Fruit fly (Drosophila melanogaster) whole organism, embryonic: ENCODE results near the gene Prm.
A peak's percentile ranks its signal among the peaks of the same experiment; 100 is the strongest.

Experiments
- Adf1 ChIP-seq: fragments of 200-800 bp; sonication (Bioruptor generic); IDR thresholded peaks from 2 replicates; pipeline ENCODE4 v1.3.6; 2022; ENCODE audit warnings: missing biosample characterization, missing genetic modification characterization
- Atf6 ChIP-seq: fragments of 200-800 bp; sonication (Bioruptor generic); IDR thresholded peaks from 2 replicates; pipeline ENCODE4 v1.3.6; 2022; ENCODE audit warnings: missing biosample characterization, missing genetic modification characterization
- Awh ChIP-seq: fragments of 200-800 bp; sonication (Bioruptor generic); IDR thresholded peaks from 2 replicates; pipeline ENCODE4, ENCODE4 v1.3.6; 2022; ENCODE audit warnings: missing biosample characterization, missing genetic modification characterization
- B-H1 ChIP-seq: fragments of 200-800 bp; sonication (Bioruptor generic); IDR thresholded peaks from 3 replicates; pipeline ENCODE4 v1.3.6; 2022; ENCODE audit warnings: missing biosample characterization, missing genetic modification characterization
- CG10147 ChIP-seq: fragments of 200-800 bp; sonication (Bioruptor generic); optimal IDR thresholded peaks from 2 replicates; lab custom pipeline; 2019; ENCODE audit warnings: missing biosample characterization, mild to moderate bottlenecking, missing genetic modification characterization, moderate library complexity
- CG10209 ChIP-seq: fragments of 200-800 bp; sonication (Bioruptor generic); optimal IDR thresholded peaks from 3 replicates; lab custom pipeline; 2017; ENCODE audit warnings: missing biosample characterization, mild to moderate bottlenecking, missing genetic modification characterization, missing genetic modification reagents
- CG12659 ChIP-seq: fragments of 200-800 bp; sonication (Bioruptor generic); optimal IDR thresholded peaks from 3 replicates; lab custom pipeline; 2017; ENCODE audit warnings: mild to moderate bottlenecking, missing biosample characterization, missing genetic modification reagents, missing genetic modification characterization
- CG12942 ChIP-seq: fragments of 200-800 bp; sonication (Bioruptor generic); optimal IDR thresholded peaks from 3 replicates; lab custom pipeline; 2016; ENCODE audit warnings: missing biosample characterization, missing genetic modification characterization
- CG16779 ChIP-seq: fragments of 200-800 bp; sonication (Bioruptor generic); IDR thresholded peaks from 2 replicates; pipeline ENCODE4 v1.3.6; 2022; ENCODE audit warnings: missing biosample characterization, missing genetic modification characterization
- CG17328 ChIP-seq: fragments of 200-800 bp; sonication (Bioruptor generic); IDR thresholded peaks from 2 replicates; pipeline ENCODE4 v1.3.6; 2022; ENCODE audit warnings: missing biosample characterization, missing genetic modification characterization
- CG17385 ChIP-seq: fragments of 200-800 bp; sonication (Bioruptor generic); optimal IDR thresholded peaks from 3 replicates; lab custom pipeline; 2018; ENCODE audit warnings: missing biosample characterization, mild to moderate bottlenecking, missing genetic modification characterization
- CG17612 ChIP-seq: fragments of 200-800 bp; sonication (Bioruptor generic); IDR thresholded peaks from 2 replicates; pipeline ENCODE4 v1.3.6; 2022; ENCODE audit warnings: missing biosample characterization, missing genetic modification characterization
- CG31224 ChIP-seq: fragments of 200-800 bp; sonication (Bioruptor generic); IDR thresholded peaks from 2 replicates; pipeline ENCODE4 v1.3.6; 2022; ENCODE audit warnings: missing biosample characterization, missing genetic modification characterization
- CG31388 ChIP-seq: fragments of 200-800 bp; sonication (Bioruptor generic); optimal IDR thresholded peaks from 2 replicates; lab custom pipeline; 2016; ENCODE audit warnings: missing biosample characterization, missing genetic modification characterization
- CG4328 ChIP-seq: fragments of 200-800 bp; sonication (Bioruptor generic); optimal IDR thresholded peaks from 3 replicates; lab custom pipeline; 2017; ENCODE audit warnings: missing biosample characterization, missing genetic modification reagents, missing genetic modification characterization
- CG6689 ChIP-seq: fragments of 200-800 bp; sonication (Bioruptor generic); IDR thresholded peaks from 2 replicates; pipeline ENCODE4 v1.3.6; 2022; ENCODE audit warnings: missing biosample characterization, missing genetic modification characterization
- CG7987 ChIP-seq: fragments of 200-800 bp; sonication (Bioruptor generic); optimal IDR thresholded peaks from 2 replicates; lab custom pipeline; 2018; ENCODE audit warnings: missing biosample characterization, mild to moderate bottlenecking, missing genetic modification characterization, moderate library complexity
- CG9797 ChIP-seq: fragments of 200-800 bp; sonication (Bioruptor generic); optimal IDR thresholded peaks from 3 replicates; lab custom pipeline; 2018; ENCODE audit warnings: missing biosample characterization, mild to moderate bottlenecking, missing genetic modification characterization
- D19B ChIP-seq: fragments of 200-800 bp; sonication (Bioruptor generic); optimal IDR thresholded peaks from 2 replicates; lab custom pipeline; 2017; ENCODE audit warnings: missing biosample characterization, mild to moderate bottlenecking, missing genetic modification characterization
- Dfd ChIP-seq, 2 experiments: fragments of >200 bp; optimal IDR thresholded peaks; 2 replicates each; lab custom pipeline; 2017; ENCODE audit warnings: missing biosample characterization in 2 of 2, missing genetic modification characterization in 2 of 2
- Doc3 ChIP-seq: fragments of 200-800 bp; sonication (Bioruptor generic); IDR thresholded peaks from 3 replicates; pipeline ENCODE4 v1.3.6; 2022; ENCODE audit warnings: missing biosample characterization, missing genetic modification characterization; ENCODE audit not compliant: partially characterized antibody
- Dp ChIP-seq: fragments of 200-800 bp; sonication (Bioruptor generic); optimal IDR thresholded peaks from 2 replicates; lab custom pipeline; 2018; ENCODE audit warnings: missing biosample characterization, mild to moderate bottlenecking, missing genetic modification characterization, moderate library complexity
- Fer2 ChIP-seq: fragments of 200-800 bp; sonication (Bioruptor generic); optimal IDR thresholded peaks from 2 replicates; lab custom pipeline; 2018; ENCODE audit warnings: missing biosample characterization, mild to moderate bottlenecking, missing genetic modification characterization, moderate library complexity
- H15 ChIP-seq: fragments of 200-800 bp; sonication (Bioruptor generic); IDR thresholded peaks from 3 replicates; pipeline ENCODE4 v1.3.6; 2022; ENCODE audit warnings: missing biosample characterization, missing genetic modification characterization
- H2.0 ChIP-seq: fragments of 200-800 bp; sonication (Bioruptor generic); IDR thresholded peaks from 2 replicates; pipeline ENCODE4 v1.3.6; 2022; ENCODE audit warnings: missing biosample characterization, missing genetic modification characterization
- Jarid2 ChIP-seq: fragments of 200-800 bp; sonication (Bioruptor generic); optimal IDR thresholded peaks from 3 replicates; lab custom pipeline; 2017; ENCODE audit warnings: mild to moderate bottlenecking, missing biosample characterization, missing genetic modification reagents, missing genetic modification characterization
- MBD-R2 ChIP-seq: fragments of 200-800 bp; sonication (Bioruptor generic); IDR thresholded peaks from 2 replicates; pipeline ENCODE4 v1.3.6; 2022; ENCODE audit warnings: missing biosample characterization, missing genetic modification characterization
- Myb ChIP-seq: fragments of 200-800 bp; sonication (Bioruptor generic); optimal IDR thresholded peaks from 2 replicates; lab custom pipeline; 2016; ENCODE audit warnings: missing biosample characterization, missing genetic modification characterization
- Neu2 ChIP-seq: fragments of 200-800 bp; sonication (Bioruptor generic); optimal IDR thresholded peaks from 3 replicates; lab custom pipeline; 2016; ENCODE audit warnings: missing biosample characterization, missing genetic modification characterization, borderline replicate concordance
- Oaz ChIP-seq: fragments of 200-800 bp; sonication (Bioruptor generic); IDR thresholded peaks from 2 replicates; pipeline ENCODE4 v1.3.6; 2022; ENCODE audit warnings: missing biosample characterization, missing genetic modification characterization
- ara ChIP-seq: fragments of 200-800 bp; sonication (Bioruptor generic); IDR thresholded peaks from 2 replicates; pipeline ENCODE4 v1.3.6; 2022; ENCODE audit warnings: missing biosample characterization, missing genetic modification characterization
- bab2 ChIP-seq: fragments of 200-800 bp; sonication (Bioruptor generic); optimal IDR thresholded peaks from 2 replicates; lab custom pipeline; 2016; ENCODE audit warnings: missing biosample characterization, missing genetic modification characterization
- bcd ChIP-seq: fragments of 200-800 bp; sonication (Bioruptor generic); optimal IDR thresholded peaks from 2 replicates; lab custom pipeline; 2017; ENCODE audit warnings: missing biosample characterization, mild to moderate bottlenecking, missing genetic modification characterization
- bigmax ChIP-seq: fragments of 200-800 bp; sonication (Bioruptor generic); optimal IDR thresholded peaks from 2 replicates; lab custom pipeline; 2018; ENCODE audit warnings: missing biosample characterization, mild to moderate bottlenecking, missing genetic modification characterization
- bowl ChIP-seq: fragments of 200-800 bp; sonication (Bioruptor generic); IDR thresholded peaks from 2 replicates; pipeline ENCODE4 v1.3.6; 2022; ENCODE audit warnings: missing biosample characterization, missing genetic modification characterization
- dati ChIP-seq: fragments of 200-800 bp; sonication (Bioruptor generic); IDR thresholded peaks from 2 replicates; pipeline ENCODE4 v1.3.6; 2022; ENCODE audit warnings: missing biosample characterization, missing genetic modification characterization
- emc ChIP-seq: fragments of 200-800 bp; sonication (Bioruptor generic); optimal IDR thresholded peaks from 2 replicates; lab custom pipeline; 2016; ENCODE audit warnings: missing biosample characterization, missing genetic modification characterization
- eve ChIP-seq, 2 experiments: fragments of >200 bp; optimal IDR thresholded peaks; 2 replicates each; lab custom pipeline; 2017; ENCODE audit warnings: missing biosample characterization in 2 of 2, missing genetic modification characterization in 2 of 2
- fd64A ChIP-seq: fragments of 200-800 bp; sonication (Bioruptor generic); optimal IDR thresholded peaks from 3 replicates; lab custom pipeline; 2018; ENCODE audit warnings: missing biosample characterization, mild to moderate bottlenecking, missing genetic modification characterization
- fru ChIP-seq: fragments of >200 bp; optimal IDR thresholded peaks from 2 replicates; lab custom pipeline; 2017
- gcm2 ChIP-seq: fragments of 200-800 bp; sonication (Bioruptor generic); optimal IDR thresholded peaks from 2 replicates; lab custom pipeline; 2016; ENCODE audit warnings: missing biosample characterization, missing genetic modification characterization
- grau ChIP-seq: fragments of 200-800 bp; optimal IDR thresholded peaks from 3 replicates; lab custom pipeline; 2019; ENCODE audit warnings: missing biosample characterization, mild to moderate bottlenecking, missing genetic modification characterization, moderate library complexity
- hb ChIP-seq: fragments of 200-800 bp; sonication (Bioruptor generic); IDR thresholded peaks from 3 replicates; pipeline ENCODE4 v1.3.6; 2022; ENCODE audit warnings: missing biosample characterization, missing genetic modification characterization; ENCODE audit not compliant: partially characterized antibody
- hth ChIP-seq: fragments of >200 bp; optimal IDR thresholded peaks from 2 replicates; lab custom pipeline; 2017; ENCODE audit warnings: inconsistent platforms
- kay ChIP-seq: fragments of 200-800 bp; sonication (Bioruptor generic); optimal IDR thresholded peaks from 2 replicates; lab custom pipeline; 2016; ENCODE audit warnings: missing biosample characterization, missing genetic modification characterization
- lab ChIP-seq: fragments of 200-800 bp; sonication (Bioruptor generic); optimal IDR thresholded peaks from 3 replicates; lab custom pipeline; 2017; ENCODE audit warnings: missing biosample characterization, missing genetic modification characterization, mild to moderate bottlenecking, moderate library complexity, missing genetic modification reagents
- lilli ChIP-seq: fragments of 200-800 bp; sonication (Bioruptor generic); optimal IDR thresholded peaks from 3 replicates; lab custom pipeline; 2016; ENCODE audit warnings: missing biosample characterization, missing genetic modification characterization
- lola ChIP-seq, 3 experiments: fragments of >200 bp in 2 of 3; fragments of 200-800 bp in 1 of 3; sonication (Bioruptor generic) in 1 of 3; optimal IDR thresholded peaks; 2 replicates each; lab custom pipeline; 2017 to 2019; ENCODE audit warnings: missing biosample characterization in 3 of 3, missing genetic modification characterization in 3 of 3, mild to moderate bottlenecking in 1 of 3, moderate library complexity in 1 of 3
- luna ChIP-seq: fragments of 200-800 bp; sonication (Bioruptor generic); optimal IDR thresholded peaks from 2 replicates; lab custom pipeline; 2016; ENCODE audit warnings: missing biosample characterization, missing genetic modification characterization
- sim ChIP-seq: fragments of 200-800 bp; sonication (Bioruptor generic); IDR thresholded peaks from 2 replicates; pipeline ENCODE4 v1.3.6; 2022; ENCODE audit warnings: missing biosample characterization, missing genetic modification characterization
- slbo ChIP-seq: fragments of 200-800 bp; sonication (Bioruptor generic); IDR thresholded peaks from 2 replicates; pipeline ENCODE4 v1.3.6; 2022; ENCODE audit warnings: missing biosample characterization, missing genetic modification characterization
- so ChIP-seq: fragments of 200-800 bp; sonication (Bioruptor generic); IDR thresholded peaks from 3 replicates; pipeline ENCODE4 v1.3.6; 2022; ENCODE audit warnings: missing biosample characterization, missing genetic modification characterization
- z ChIP-seq: fragments of 200-800 bp; sonication (Bioruptor generic); IDR thresholded peaks from 3 replicates; pipeline ENCODE4 v1.3.6; 2022; ENCODE audit warnings: missing biosample characterization, missing genetic modification characterization

Prm gene

DNA sequence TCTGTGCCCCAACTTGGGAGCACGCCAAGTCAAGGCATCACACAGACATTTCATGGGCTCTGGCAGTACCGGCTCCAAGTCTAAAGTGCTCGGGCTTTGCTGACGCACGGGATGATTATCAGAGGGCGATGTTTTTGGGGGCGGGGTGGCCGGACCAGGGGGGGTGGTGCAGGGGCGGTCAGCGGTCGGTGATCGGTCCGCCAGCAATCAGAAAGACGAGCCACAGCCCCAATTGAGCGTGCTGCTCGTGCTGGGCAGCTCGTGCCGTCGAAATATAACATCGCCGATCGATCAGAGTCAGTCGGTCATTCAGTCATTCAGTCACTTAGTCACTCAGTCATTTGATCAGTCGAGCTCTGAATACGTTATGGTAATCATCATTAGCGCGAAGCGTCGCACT is 47.2 kb downstream of the Prm start (continued):
- no peak for TF ChIP-seq CG12659 (GFP tag; lab: Kevin White, UChicago)
- no peak for TF ChIP-seq Jarid2 (GFP tag; lab: Kevin White, UChicago)
- TF ChIP-seq CG6689 (GFP tag; lab: Robert Waterston, UW), result no peak
- no peak for TF ChIP-seq CG12942 (GFP tag; lab: Kevin White, UChicago)
- peak; percentile 69 for TF ChIP-seq Adf1 (GFP tag; lab: Robert Waterston, UW)
- TF ChIP-seq Fer2, result no peak
- TF ChIP-seq lilli (GFP tag; lab: Kevin White, UChicago), result no peak
- TF ChIP-seq D19B (GFP tag; lab: Kevin White, UChicago), result no peak
- TF ChIP-seq Myb (GFP tag; lab: Kevin White, UChicago), result no peak
- TF ChIP-seq CG17612 (GFP tag; lab: Robert Waterston, UW), result no peak
- no peak for TF ChIP-seq luna
- TF ChIP-seq Atf6, result no peak
- TF ChIP-seq z (GFP tag; lab: Robert Waterston, UW), result no peak
- TF ChIP-seq bigmax, result no peak
- TF ChIP-seq bowl (GFP tag; lab: Robert Waterston, UW), result no peak
- TF ChIP-seq Doc3 (GFP tag; lab: Robert Waterston, UW), result no peak
- TF ChIP-seq Oaz (GFP tag; lab: Robert Waterston, UW), result no peak
- no peak for TF ChIP-seq eve (GFP tag; optimal IDR thresholded peaks at IDR 0.05; lab: Kevin White, UChicago)
- TF ChIP-seq emc (GFP tag; lab: Kevin White, UChicago), result no peak
- no peak for TF ChIP-seq fru
- TF ChIP-seq B-H1 (GFP tag; lab: Robert Waterston, UW), result no peak
- no peak for TF ChIP-seq CG10147 (GFP tag; lab: Kevin White, UChicago)
- no peak for TF ChIP-seq CG17328 (GFP tag; lab: Robert Waterston, UW)
- TF ChIP-seq lola (GFP tag; optimal IDR thresholded peaks at IDR 0.05; lab: Kevin White, UChicago), result no peak
- no peak for TF ChIP-seq dati (GFP tag; lab: Robert Waterston, UW)
- no peak for TF ChIP-seq Dp
- no peak for TF ChIP-seq bab2 (GFP tag; lab: Kevin White, UChicago)
- no peak for TF ChIP-seq ara (GFP tag; lab: Robert Waterston, UW)
- TF ChIP-seq CG4328 (GFP tag; lab: Kevin White, UChicago), result no peak
- TF ChIP-seq hth (lab: Kevin White, UChicago), result no peak
- peak; percentile 51 for TF ChIP-seq CG10209
- TF ChIP-seq MBD-R2 (GFP tag; lab: Robert Waterston, UW), result no peak
- no peak for TF ChIP-seq CG9797 (GFP tag; lab: Kevin White, UChicago)
- no peak for TF ChIP-seq Neu2 (GFP tag; lab: Kevin White, UChicago)
- TF ChIP-seq CG7987, result peak; percentile 99
- no peak for TF ChIP-seq H2.0
- no peak for TF ChIP-seq hb
- TF ChIP-seq sim (GFP tag; lab: Robert Waterston, UW), result no peak
- no peak for TF ChIP-seq grau
- no peak for TF ChIP-seq H15 (GFP tag; lab: Robert Waterston, UW)
- TF ChIP-seq bcd (GFP tag; lab: Kevin White, UChicago), result no peak
- no peak for TF ChIP-seq CG17385 (GFP tag; lab: Kevin White, UChicago)
- TF ChIP-seq Awh (GFP tag; lab: Robert Waterston, UW), result no peak; the same call in 1 of the 2 replicates
- peak; percentile 89 for TF ChIP-seq lab
- TF ChIP-seq gcm2 (GFP tag; lab: Kevin White, UChicago), result no peak
- TF ChIP-seq so (GFP tag; lab: Robert Waterston, UW), result 0 out of 3 replicates have a peak, but pooled peaks have one; percentile 35
- TF ChIP-seq kay (GFP tag; lab: Kevin White, UChicago), result peak; percentile 81
- no peak for TF ChIP-seq Dfd (GFP tag; optimal IDR thresholded peaks at IDR 0.05; lab: Kevin White, UChicago)
- TF ChIP-seq CG31224, result no peak
- no peak for TF ChIP-seq CG31388 (GFP tag; lab: Kevin White, UChicago)
- no peak for TF ChIP-seq slbo (GFP tag; lab: Robert Waterston, UW)
- no peak for TF ChIP-seq CG16779 (GFP tag; lab: Robert Waterston, UW)
- TF ChIP-seq fd64A (GFP tag; lab: Kevin White, UChicago), result no peak
